Worm (Caenorhabditis elegans): ENCODE results near the gene T24C4.10.
A peak's percentile ranks its signal among the peaks of the same experiment; 100 is the strongest.

T24C4.10 gene

ce11 chrIII:900134-900533 is 9.1 kb upstream of the T24C4.10 start:
- no peak for TF ChIP-seq him-1 (tag; optimal IDR thresholded peaks at IDR 0.05)
- no peak for TF ChIP-seq dao-5 (tag; optimal IDR thresholded peaks at IDR 0.05)
- no peak for TF ChIP-seq W03F9.2 (tag; optimal IDR thresholded peaks at IDR 0.05)

ce11 chrIII:896904-897303 is 5.9 kb upstream of the T24C4.10 start:
- no peak for TF ChIP-seq W03F9.2 (tag; optimal IDR thresholded peaks at IDR 0.05)
- TF ChIP-seq him-1 (tag; optimal IDR thresholded peaks at IDR 0.05): no peak
- no peak for TF ChIP-seq dao-5 (tag; optimal IDR thresholded peaks at IDR 0.05)

- TF ChIP-seq W03F9.2 (tag; optimal IDR thresholded peaks at IDR 0.05): no peak
- no peak for TF ChIP-seq dao-5 (tag; optimal IDR thresholded peaks at IDR 0.05)
- no peak for TF ChIP-seq him-1 (tag; optimal IDR thresholded peaks at IDR 0.05)
Measured at ce11 chrIII:895525-895924, 4.5 kb upstream of the T24C4.10 start, which contains the start of the genes ztf-18 and F23H11.2. TSS of gene ztf-18 (minus strand) at chrIII:895712. TSS of gene F23H11.2 (plus strand) at chrIII:895747.

- TF ChIP-seq him-1 (tag; optimal IDR thresholded peaks at IDR 0.05): no peak
Measured at ce11 chrIII:888983-889549, 2.0 kb downstream of the T24C4.10 start.

- peak; percentile 66 for TF ChIP-seq him-1 (tag; optimal IDR thresholded peaks at IDR 0.05)
- TF ChIP-seq W03F9.2 (tag; optimal IDR thresholded peaks at IDR 0.05): peak; percentile 14
- no peak for TF ChIP-seq dao-5 (tag; optimal IDR thresholded peaks at IDR 0.05)
Measured at ce11 chrIII:887874-888299, 3.2 kb downstream of the T24C4.10 start.

- TF ChIP-seq dao-5 (tag; optimal IDR thresholded peaks at IDR 0.05) (no peak), W03F9.2 (tag; optimal IDR thresholded peaks at IDR 0.05) (no peak), him-1 (tag; optimal IDR thresholded peaks at IDR 0.05) (no peak)
Measured at ce11 chrIII:886726-887125, 4.3 kb downstream of the T24C4.10 start, which contains the start of gene zer-1. TSS of gene zer-1 (minus strand) at chrIII:886793.

ce11 chrIII:883595-883994 is 7.4 kb downstream of the T24C4.10 start:
- TF ChIP-seq him-1 (tag; optimal IDR thresholded peaks at IDR 0.05): no peak
- no peak for TF ChIP-seq W03F9.2 (tag; optimal IDR thresholded peaks at IDR 0.05)
- no peak for TF ChIP-seq dao-5 (tag; optimal IDR thresholded peaks at IDR 0.05)

- TF ChIP-seq him-1 (tag; optimal IDR thresholded peaks at IDR 0.05) (no peak), dao-5 (tag; optimal IDR thresholded peaks at IDR 0.05) (peak; percentile 44), W03F9.2 (tag; optimal IDR thresholded peaks at IDR 0.05) (no peak)
Measured at ce11 chrIII:881460-881859, 9.6 kb downstream of the T24C4.10 start.

ce11 chrIII:880840-881239 is 10.2 kb downstream of the T24C4.10 start:
- TF ChIP-seq him-1 (tag; optimal IDR thresholded peaks at IDR 0.05) (no peak), dao-5 (tag; optimal IDR thresholded peaks at IDR 0.05) (no peak), W03F9.2 (tag; optimal IDR thresholded peaks at IDR 0.05) (no peak)

ce11 chrIII:879634-880033 is 11.4 kb downstream of the T24C4.10 start, which contains the start of the genes T24C4.5 and ucr-2.3:
TSS of gene T24C4.5 (minus strand) at chrIII:879734.
TSS of gene ucr-2.3 (plus strand) at chrIII:879860.
- TF ChIP-seq W03F9.2 (tag; optimal IDR thresholded peaks at IDR 0.05) (no peak), him-1 (tag; optimal IDR thresholded peaks at IDR 0.05) (no peak), dao-5 (tag; optimal IDR thresholded peaks at IDR 0.05) (no peak)

- no peak for TF ChIP-seq him-1 (tag; optimal IDR thresholded peaks at IDR 0.05)
- TF ChIP-seq dao-5 (tag; optimal IDR thresholded peaks at IDR 0.05): no peak
- TF ChIP-seq W03F9.2 (tag; optimal IDR thresholded peaks at IDR 0.05): no peak
Measured at ce11 chrIII:873432-873831, 17.6 kb downstream of the T24C4.10 start, which contains the start of gene clc-19. TSS of gene clc-19 (minus strand) at chrIII:873566.

ce11 chrIII:872373-872772 is 18.7 kb downstream of the T24C4.10 start, which contains the start of the genes T24C4.3 and clc-20:
TSS of gene T24C4.3 (minus strand) at chrIII:872473.
TSS of gene clc-20 (plus strand) at chrIII:872583.
- TF ChIP-seq dao-5 (tag; optimal IDR thresholded peaks at IDR 0.05): no peak
- TF ChIP-seq him-1 (tag; optimal IDR thresholded peaks at IDR 0.05): no peak
- no peak for TF ChIP-seq W03F9.2 (tag; optimal IDR thresholded peaks at IDR 0.05)

ce11 chrIII:870555-870954 is 20.5 kb downstream of the T24C4.10 start:
- TF ChIP-seq dao-5 (tag; optimal IDR thresholded peaks at IDR 0.05): no peak
- TF ChIP-seq W03F9.2 (tag; optimal IDR thresholded peaks at IDR 0.05): no peak
- TF ChIP-seq him-1 (tag; optimal IDR thresholded peaks at IDR 0.05): no peak

ce11 chrIII:869869-870268 is 21.2 kb downstream of the T24C4.10 start, which contains the start of gene T24C4.2:
TSS of gene T24C4.2 (minus strand) at chrIII:869969.
- no peak for TF ChIP-seq him-1 (tag; optimal IDR thresholded peaks at IDR 0.05)
- TF ChIP-seq W03F9.2 (tag; optimal IDR thresholded peaks at IDR 0.05): no peak
- no peak for TF ChIP-seq dao-5 (tag; optimal IDR thresholded peaks at IDR 0.05)

ce11 chrIII:868866-869265 is 22.2 kb downstream of the T24C4.10 start:
- TF ChIP-seq dao-5 (tag; optimal IDR thresholded peaks at IDR 0.05) (no peak), him-1 (tag; optimal IDR thresholded peaks at IDR 0.05) (no peak), W03F9.2 (tag; optimal IDR thresholded peaks at IDR 0.05) (no peak)

All from whole organism, L4/young adult.